Fruit fly (Drosophila melanogaster) whole organism, embryonic: Measurements from ENCODE around the gene nan.

Source experiments
- CG11398 ChIP-seq: fragments of 200-800 bp; sonication (Bioruptor generic); optimal IDR thresholded peaks from 2 replicates; lab custom pipeline; 2016; ENCODE audit warnings: missing biosample characterization, missing genetic modification characterization
- CG11456 ChIP-seq: fragments of 200-800 bp; sonication (Bioruptor generic); IDR thresholded peaks from 3 replicates; pipeline ENCODE4 v1.3.6; 2022; ENCODE audit warnings: missing biosample characterization, missing genetic modification characterization
- CG11696 ChIP-seq: fragments of 200-800 bp; sonication (Bioruptor generic); IDR thresholded peaks from 2 replicates; pipeline ENCODE4 v1.3.6; 2022; ENCODE audit warnings: missing biosample characterization, missing genetic modification characterization
- CG12219 ChIP-seq: fragments of 200-800 bp; sonication (Bioruptor generic); optimal IDR thresholded peaks from 3 replicates; lab custom pipeline; 2018; ENCODE audit warnings: missing biosample characterization, mild to moderate bottlenecking, missing genetic modification characterization
- CG12391 ChIP-seq: fragments of 200-800 bp; sonication (Bioruptor generic); optimal IDR thresholded peaks from 3 replicates; lab custom pipeline; 2018; ENCODE audit warnings: missing biosample characterization, mild to moderate bottlenecking, missing genetic modification characterization, moderate library complexity
- CG12769 ChIP-seq: fragments of 200-800 bp; sonication (Bioruptor generic); optimal IDR thresholded peaks from 2 replicates; lab custom pipeline; 2019; ENCODE audit warnings: missing biosample characterization, mild to moderate bottlenecking, missing genetic modification characterization, moderate library complexity
- CG15479 ChIP-seq: fragments of 200-800 bp; sonication (Bioruptor generic); optimal IDR thresholded peaks from 3 replicates; lab custom pipeline; 2019; ENCODE audit warnings: missing biosample characterization, mild to moderate bottlenecking, missing genetic modification characterization, moderate library complexity
- CG15696 ChIP-seq: fragments of 200-800 bp; sonication (Bioruptor generic); optimal IDR thresholded peaks from 2 replicates; lab custom pipeline; 2019; ENCODE audit warnings: missing biosample characterization, mild to moderate bottlenecking, missing genetic modification characterization, moderate library complexity
- CG1602 ChIP-seq: fragments of 200-800 bp; sonication (Bioruptor generic); optimal IDR thresholded peaks from 3 replicates; lab custom pipeline; 2016; ENCODE audit warnings: missing biosample characterization, missing genetic modification characterization
- CG2199 ChIP-seq: fragments of 200-800 bp; sonication (Bioruptor generic); IDR thresholded peaks from 3 replicates; pipeline ENCODE4 v1.3.6; 2022; ENCODE audit warnings: missing biosample characterization, missing genetic modification characterization
- CG2889 ChIP-seq: fragments of 200-800 bp; sonication (Bioruptor generic); IDR thresholded peaks from 3 replicates; pipeline ENCODE4 v1.3.6; 2022; ENCODE audit warnings: missing biosample characterization, missing genetic modification characterization
- CG3163 ChIP-seq: fragments of 200-800 bp; sonication (Bioruptor generic); optimal IDR thresholded peaks from 3 replicates; lab custom pipeline; 2016; ENCODE audit warnings: missing biosample characterization, missing genetic modification characterization
- CG3847 ChIP-seq: fragments of 200-800 bp; sonication (Bioruptor generic); IDR thresholded peaks from 2 replicates; pipeline ENCODE4 v1.3.6; 2022; ENCODE audit warnings: missing biosample characterization, missing genetic modification characterization
- CG4707 ChIP-seq: fragments of 200-800 bp; sonication (Bioruptor generic); optimal IDR thresholded peaks from 2 replicates; lab custom pipeline; 2018; ENCODE audit warnings: missing biosample characterization, mild to moderate bottlenecking, missing genetic modification characterization, moderate library complexity
- CG6654 ChIP-seq: fragments of 200-800 bp; sonication (Bioruptor generic); optimal IDR thresholded peaks from 2 replicates; lab custom pipeline; 2017; ENCODE audit warnings: missing biosample characterization, mild to moderate bottlenecking, missing genetic modification characterization
- CG6854 ChIP-seq: fragments of 200-800 bp; sonication (Bioruptor generic); optimal IDR thresholded peaks from 3 replicates; lab custom pipeline; 2017; ENCODE audit warnings: missing biosample characterization, mild to moderate bottlenecking, missing genetic modification characterization
- CG8281 ChIP-seq: fragments of 200-800 bp; sonication (Bioruptor generic); optimal IDR thresholded peaks from 2 replicates; lab custom pipeline; 2018; ENCODE audit warnings: missing biosample characterization, mild to moderate bottlenecking, missing genetic modification characterization, moderate library complexity
- CG8290 ChIP-seq, 3 experiments: fragments of 200-800 bp; sonication (Bioruptor generic); optimal IDR thresholded peaks; 2 replicates each; lab custom pipeline; 2016 to 2019; ENCODE audit warnings: missing biosample characterization in 3 of 3, missing genetic modification characterization in 3 of 3, mild to moderate bottlenecking in 2 of 3, moderate library complexity in 1 of 3
- CG8944 ChIP-seq: fragments of 200-800 bp; sonication (Bioruptor generic); optimal IDR thresholded peaks from 3 replicates; lab custom pipeline; 2016; ENCODE audit warnings: missing biosample characterization, missing genetic modification characterization
- CG9437 ChIP-seq: fragments of 200-800 bp; sonication (Bioruptor generic); optimal IDR thresholded peaks from 2 replicates; lab custom pipeline; 2018; ENCODE audit warnings: missing biosample characterization, mild to moderate bottlenecking, missing genetic modification characterization
- D ChIP-seq, 2 experiments: fragments of 200-800 bp in 1 of 2; fragments of >200 bp in 1 of 2; sonication (Bioruptor generic) in 1 of 2; optimal IDR thresholded peaks; 2 replicates in 1 of 2; 3 replicates in 1 of 2; lab custom pipeline; 2017; ENCODE audit warnings: mild to moderate bottlenecking in 1 of 2, missing biosample characterization in 1 of 2, missing genetic modification characterization in 1 of 2, missing genetic modification reagents in 1 of 2
- D19A ChIP-seq: fragments of 200-800 bp; optimal IDR thresholded peaks from 3 replicates; lab custom pipeline; 2019; ENCODE audit warnings: missing biosample characterization, mild to moderate bottlenecking, missing genetic modification characterization, moderate library complexity
- E2f2 ChIP-seq: fragments of 200-800 bp; sonication (Bioruptor generic); IDR thresholded peaks from 2 replicates; pipeline ENCODE4 v1.3.6; 2022; ENCODE audit warnings: missing biosample characterization, missing genetic modification characterization
- H2.0 ChIP-seq: fragments of 200-800 bp; sonication (Bioruptor generic); IDR thresholded peaks from 2 replicates; pipeline ENCODE4 v1.3.6; 2022; ENCODE audit warnings: missing biosample characterization, missing genetic modification characterization
- HLH3B ChIP-seq: fragments of 200-800 bp; sonication (Bioruptor generic); IDR thresholded peaks from 2 replicates; pipeline ENCODE4 v1.3.6; 2022; ENCODE audit warnings: missing biosample characterization, missing genetic modification characterization
- Hey ChIP-seq: fragments of 200-800 bp; sonication (Bioruptor generic); optimal IDR thresholded peaks from 3 replicates; lab custom pipeline; 2018; ENCODE audit warnings: missing biosample characterization, mild to moderate bottlenecking, missing genetic modification characterization
- Hr78 ChIP-seq, 2 experiments: fragments of 200-800 bp in 1 of 2; fragments of >200 bp in 1 of 2; sonication (Bioruptor generic) in 1 of 2; optimal IDR thresholded peaks; 2 replicates each; lab custom pipeline; 2017 to 2019; ENCODE audit warnings: missing biosample characterization in 2 of 2, missing genetic modification characterization in 2 of 2, mild to moderate bottlenecking in 1 of 2, moderate library complexity in 1 of 2
- Med ChIP-seq: fragments of 200-800 bp; sonication (Bioruptor generic); peaks from one replicate; lab custom pipeline; 2016; ENCODE audit warnings: missing biosample characterization, missing genetic modification characterization, mild to moderate bottlenecking, inconsistent platforms, moderate library complexity
- NFAT ChIP-seq: fragments of 200-800 bp; sonication (Bioruptor generic); IDR thresholded peaks from 2 replicates; pipeline ENCODE4 v1.3.6; 2022; ENCODE audit warnings: missing biosample characterization, missing genetic modification characterization
- Nf-YA ChIP-seq: fragments of 200-800 bp; sonication (Bioruptor generic); IDR thresholded peaks from 2 replicates; pipeline ENCODE4 v1.3.6; 2022; ENCODE audit warnings: missing biosample characterization, missing genetic modification characterization
- Ptx1 ChIP-seq: fragments of 200-800 bp; sonication (Bioruptor generic); IDR thresholded peaks from 2 replicates; pipeline ENCODE4 v1.3.6; 2022; ENCODE audit warnings: missing biosample characterization, missing genetic modification characterization
- abd-A ChIP-seq: fragments of 200-800 bp; sonication (Bioruptor generic); optimal IDR thresholded peaks from 3 replicates; lab custom pipeline; 2019; ENCODE audit warnings: missing biosample characterization, mild to moderate bottlenecking, missing genetic modification characterization, moderate library complexity
- amos ChIP-seq: fragments of 200-800 bp; sonication (Bioruptor generic); IDR thresholded peaks from 2 replicates; pipeline ENCODE4 v1.3.6; 2022; ENCODE audit warnings: missing biosample characterization, missing genetic modification characterization; ENCODE audit not compliant: partially characterized antibody
- bowl ChIP-seq: fragments of 200-800 bp; sonication (Bioruptor generic); IDR thresholded peaks from 2 replicates; pipeline ENCODE4 v1.3.6; 2022; ENCODE audit warnings: missing biosample characterization, missing genetic modification characterization
- br ChIP-seq: fragments of >200 bp; optimal IDR thresholded peaks from 2 replicates; lab custom pipeline; 2017
- cato ChIP-seq: fragments of 200-800 bp; sonication (Bioruptor generic); optimal IDR thresholded peaks from 2 replicates; lab custom pipeline; 2016; ENCODE audit warnings: missing biosample characterization, missing genetic modification characterization, borderline replicate concordance
- caup ChIP-seq: fragments of 200-800 bp; sonication (Bioruptor generic); optimal IDR thresholded peaks from 3 replicates; lab custom pipeline; 2017; ENCODE audit warnings: missing biosample characterization, mild to moderate bottlenecking, missing genetic modification characterization, moderate library complexity; ENCODE audit not compliant: severe bottlenecking
- croc ChIP-seq: fragments of 200-800 bp; sonication (Bioruptor generic); conservative IDR thresholded peaks from 3 replicates; pipeline ENCODE4 v1.3.6; 2022; ENCODE audit warnings: missing biosample characterization, missing genetic modification characterization
- dm ChIP-seq: fragments of 200-800 bp; sonication (Bioruptor generic); optimal IDR thresholded peaks from 3 replicates; lab custom pipeline; 2016; ENCODE audit warnings: missing biosample characterization, missing genetic modification characterization
- exex ChIP-seq: fragments of 200-800 bp; sonication (Bioruptor generic); optimal IDR thresholded peaks from 4 replicates; lab custom pipeline; 2018; ENCODE audit warnings: missing biosample characterization, mild to moderate bottlenecking, missing genetic modification characterization, moderate library complexity
- knrl ChIP-seq: fragments of 200-800 bp; sonication (Bioruptor generic); IDR thresholded peaks from 3 replicates; pipeline ENCODE4 v1.3.6; 2022; ENCODE audit warnings: missing biosample characterization, missing genetic modification characterization; ENCODE audit not compliant: partially characterized antibody
- lbe ChIP-seq: fragments of 200-800 bp; sonication (Bioruptor generic); optimal IDR thresholded peaks from 2 replicates; lab custom pipeline; 2016; ENCODE audit warnings: missing biosample characterization, mild to moderate bottlenecking, missing genetic modification characterization
- lmd ChIP-seq: fragments of 200-800 bp; sonication (Bioruptor generic); IDR thresholded peaks from 2 replicates; pipeline ENCODE4 v1.3.6; 2022; ENCODE audit warnings: missing biosample characterization, missing genetic modification characterization
- nmo ChIP-seq: fragments of 200-800 bp; sonication (Bioruptor generic); optimal IDR thresholded peaks from 2 replicates; lab custom pipeline; 2018; ENCODE audit warnings: missing biosample characterization, mild to moderate bottlenecking, missing genetic modification characterization, moderate library complexity
- pum ChIP-seq: fragments of 200-800 bp; sonication (Bioruptor generic); optimal IDR thresholded peaks from 2 replicates; lab custom pipeline; 2016; ENCODE audit warnings: missing biosample characterization, missing genetic modification characterization
- sisA ChIP-seq: fragments of 200-800 bp; sonication (Bioruptor generic); IDR thresholded peaks from 2 replicates; pipeline ENCODE4 v1.3.6; 2022; ENCODE audit warnings: missing biosample characterization, missing genetic modification characterization
- sna ChIP-seq: fragments of 200-800 bp; sonication (Bioruptor generic); IDR thresholded peaks from 2 replicates; pipeline ENCODE4 v1.3.6; 2022; ENCODE audit warnings: missing biosample characterization, missing genetic modification characterization; ENCODE audit not compliant: partially characterized antibody
- sqz ChIP-seq: fragments of 200-800 bp; sonication (Bioruptor generic); optimal IDR thresholded peaks from 3 replicates; lab custom pipeline; 2018; ENCODE audit warnings: missing biosample characterization, mild to moderate bottlenecking, missing genetic modification characterization
- toy ChIP-seq: fragments of 200-800 bp; sonication (Bioruptor generic); IDR thresholded peaks from 2 replicates; pipeline ENCODE4 v1.3.6; 2022; ENCODE audit warnings: missing biosample characterization, missing genetic modification characterization
- vvl ChIP-seq: fragments of 200-800 bp; sonication (Bioruptor generic); IDR thresholded peaks from 2 replicates; pipeline ENCODE4 v1.3.6; 2022; ENCODE audit warnings: missing biosample characterization, missing genetic modification characterization

The nan gene

dm6 chr3L:14200966-14201365, 11.5 kb upstream of the nan start (continued):
- TF ChIP-seq CG11398 (GFP tag; lab: Kevin White, UChicago) = no peak
- no peak for TF ChIP-seq exex (tag; lab: Kevin White, UChicago)
- TF ChIP-seq CG2199 (GFP tag; lab: Robert Waterston, UW) = peak; percentile 93
- TF ChIP-seq lmd = no peak
- no peak for TF ChIP-seq toy (GFP tag; lab: Robert Waterston, UW)
- TF ChIP-seq CG11696 (GFP tag; lab: Robert Waterston, UW) = no peak
- TF ChIP-seq sisA (GFP tag; lab: Robert Waterston, UW) = no peak
- no peak for TF ChIP-seq knrl
- peak; percentile 21 for TF ChIP-seq caup
- TF ChIP-seq amos (GFP tag; lab: Robert Waterston, UW) = peak; percentile 39; the same call in 1 of the 2 replicates
- no peak for TF ChIP-seq CG4707
- TF ChIP-seq CG11456 (GFP tag; lab: Robert Waterston, UW) = no peak
- no peak for TF ChIP-seq HLH3B
- TF ChIP-seq sna = no peak
- TF ChIP-seq CG12391 (tag; lab: Kevin White, UChicago) = no peak
- TF ChIP-seq CG1602 (GFP tag; lab: Kevin White, UChicago) = no peak
- no peak for TF ChIP-seq dm
- peak; percentile 79 for TF ChIP-seq vvl (GFP tag; lab: Robert Waterston, UW)
- no peak for TF ChIP-seq CG6654 (GFP tag; lab: Kevin White, UChicago)
- TF ChIP-seq cato (GFP tag; lab: Kevin White, UChicago) = no peak
- peak; percentile 54 for TF ChIP-seq Med (GFP tag; lab: Kevin White, UChicago)
- no peak for TF ChIP-seq CG8944 (GFP tag; lab: Kevin White, UChicago)
- TF ChIP-seq CG12219 (GFP tag; lab: Kevin White, UChicago) = peak; percentile 7
- no peak for TF ChIP-seq Hey (tag; lab: Kevin White, UChicago)
- TF ChIP-seq Ptx1 = no peak
- TF ChIP-seq CG15479 (GFP tag; lab: Kevin White, UChicago) = peak; percentile 12
- TF ChIP-seq CG9437 (GFP tag; lab: Kevin White, UChicago) = no peak
- TF ChIP-seq D19A (tag; lab: Kevin White, UChicago) = no peak
- no peak for TF ChIP-seq croc (GFP tag; lab: Robert Waterston, UW)
- no peak for TF ChIP-seq br (lab: Kevin White, UChicago)
- TF ChIP-seq NFAT (GFP tag; lab: Robert Waterston, UW) = no peak
- peak; percentile 91 for TF ChIP-seq CG3163 (GFP tag; lab: Kevin White, UChicago)
- no peak for TF ChIP-seq CG6854 (GFP tag; lab: Kevin White, UChicago)
- no peak for TF ChIP-seq CG2889
- TF ChIP-seq abd-A = peak; percentile 77
- peak; percentile 44 for TF ChIP-seq CG12769 (tag; lab: Kevin White, UChicago)
- TF ChIP-seq Nf-YA (GFP tag; lab: Robert Waterston, UW) = no peak
- TF ChIP-seq D (optimal IDR thresholded peaks at IDR 0.05; lab: Kevin White, UChicago) = peak; percentile 1
- no peak for TF ChIP-seq D (GFP tag; optimal IDR thresholded peaks at IDR 0.05; lab: Kevin White, UChicago)
- TF ChIP-seq pum (GFP tag; lab: Kevin White, UChicago) = no peak
- TF ChIP-seq lbe = no peak
- TF ChIP-seq bowl (GFP tag; lab: Robert Waterston, UW) = no peak
- no peak for TF ChIP-seq CG8281 (tag; lab: Kevin White, UChicago)
- TF ChIP-seq CG3847 (GFP tag; lab: Robert Waterston, UW) = no peak
- TF ChIP-seq CG8290 (GFP tag; optimal IDR thresholded peaks at IDR 0.05; lab: Kevin White, UChicago) = no peak
- TF ChIP-seq CG8290 (tag; optimal IDR thresholded peaks at IDR 0.05; lab: Kevin White, UChicago) = peak in 1 of 2 experiments; percentile 35
- TF ChIP-seq nmo (GFP tag; lab: Kevin White, UChicago) = no peak
- peak; percentile 92 for TF ChIP-seq sqz
- TF ChIP-seq Hr78 (GFP tag; optimal IDR thresholded peaks at IDR 0.05; lab: Kevin White, UChicago) = peak in 1 of 2 experiments; percentile 73
- no peak for TF ChIP-seq H2.0 (GFP tag; lab: Robert Waterston, UW)
- TF ChIP-seq CG15696 (tag; lab: Kevin White, UChicago) = no peak
- TF ChIP-seq E2f2 (GFP tag; lab: Robert Waterston, UW) = no peak
